Worm (Caenorhabditis elegans): ENCODE measurements around the gene oatr-1.

ce11 chrIII:6419409-6419944, 23.5 kb upstream of the oatr-1 start, which contains the start of gene atgl-1:
- no peak for TF ChIP-seq ztf-23 (GFP tag; IDR thresholded peaks at IDR 0.05)
- TF ChIP-seq ref-1 (GFP tag; conservative IDR thresholded peaks at IDR 0.05) = no peak
- no peak for TF ChIP-seq cog-1 (tag; optimal IDR thresholded peaks at IDR 0.05)
- no peak for TF ChIP-seq T22C8.4 (GFP tag; IDR thresholded peaks at IDR 0.05)
- no peak for TF ChIP-seq flt-1 (GFP tag; IDR thresholded peaks at IDR 0.05)
- TF ChIP-seq klf-2 (GFP tag; conservative IDR thresholded peaks at IDR 0.05) = no peak
